Fruit fly (Drosophila melanogaster) whole organism, embryonic: ENCODE data around the gene Or33b.

Experiments
- Atf3 ChIP-seq: fragments of 200-800 bp; sonication (Bioruptor generic); optimal IDR thresholded peaks from 3 replicates; lab custom pipeline; 2016; ENCODE audit warnings: missing biosample characterization, missing genetic modification characterization
- CG14860 ChIP-seq: fragments of 200-800 bp; sonication (Bioruptor generic); IDR thresholded peaks from 3 replicates; pipeline ENCODE4 v1.3.6; 2022; ENCODE audit warnings: missing biosample characterization, missing genetic modification characterization; ENCODE audit not compliant: partially characterized antibody
- CG15073 ChIP-seq: fragments of 200-800 bp; sonication (Bioruptor generic); optimal IDR thresholded peaks from 2 replicates; lab custom pipeline; 2016; ENCODE audit warnings: missing biosample characterization, missing genetic modification characterization
- CG15479 ChIP-seq: fragments of 200-800 bp; sonication (Bioruptor generic); optimal IDR thresholded peaks from 3 replicates; lab custom pipeline; 2019; ENCODE audit warnings: missing biosample characterization, mild to moderate bottlenecking, missing genetic modification characterization, moderate library complexity
- CG16813 ChIP-seq: fragments of 200-800 bp; sonication (Bioruptor generic); IDR thresholded peaks from 3 replicates; pipeline ENCODE4 v1.3.6; 2022; ENCODE audit warnings: missing biosample characterization, missing genetic modification characterization; ENCODE audit not compliant: partially characterized antibody
- CG17829 ChIP-seq: fragments of 200-800 bp; optimal IDR thresholded peaks from 2 replicates; lab custom pipeline; 2019; ENCODE audit warnings: missing biosample characterization, mild to moderate bottlenecking, missing genetic modification characterization, moderate library complexity
- CG18476 ChIP-seq: fragments of 200-800 bp; sonication (Bioruptor generic); optimal IDR thresholded peaks from 2 replicates; lab custom pipeline; 2016; ENCODE audit warnings: missing biosample characterization, mild to moderate bottlenecking, missing genetic modification characterization
- CG30431 ChIP-seq: fragments of 200-800 bp; sonication (Bioruptor generic); optimal IDR thresholded peaks from 2 replicates; lab custom pipeline; 2017; ENCODE audit warnings: missing biosample characterization, missing genetic modification characterization
- CG31365 ChIP-seq: fragments of 200-800 bp; sonication (Bioruptor generic); optimal IDR thresholded peaks from 2 replicates; lab custom pipeline; 2018; ENCODE audit warnings: missing biosample characterization, mild to moderate bottlenecking, missing genetic modification characterization
- CG31441 ChIP-seq: fragments of 200-800 bp; sonication (Bioruptor generic); IDR thresholded peaks from 2 replicates; pipeline ENCODE4 v1.3.6; 2022; ENCODE audit warnings: missing biosample characterization, missing genetic modification characterization
- CG3995 ChIP-seq: fragments of 200-800 bp; sonication (Bioruptor generic); optimal IDR thresholded peaks from 3 replicates; lab custom pipeline; 2016; ENCODE audit warnings: missing biosample characterization, missing genetic modification characterization
- CG4282 ChIP-seq: fragments of 200-800 bp; sonication (Bioruptor generic); optimal IDR thresholded peaks from 2 replicates; lab custom pipeline; 2016; ENCODE audit warnings: missing biosample characterization, missing genetic modification characterization
- CG7963 ChIP-seq: fragments of 200-800 bp; sonication (Bioruptor generic); IDR thresholded peaks from 3 replicates; pipeline ENCODE4 v1.3.6; 2022; ENCODE audit warnings: missing biosample characterization, missing genetic modification characterization; ENCODE audit not compliant: partially characterized antibody
- CG8359 ChIP-seq: fragments of 200-800 bp; sonication (Bioruptor generic); optimal IDR thresholded peaks from 2 replicates; lab custom pipeline; 2017; ENCODE audit warnings: missing biosample characterization, mild to moderate bottlenecking, missing genetic modification characterization, borderline replicate concordance
- D ChIP-seq, 2 experiments: fragments of 200-800 bp in 1 of 2; fragments of >200 bp in 1 of 2; sonication (Bioruptor generic) in 1 of 2; optimal IDR thresholded peaks; 2 replicates in 1 of 2; 3 replicates in 1 of 2; lab custom pipeline; 2017; ENCODE audit warnings: mild to moderate bottlenecking in 1 of 2, missing biosample characterization in 1 of 2, missing genetic modification characterization in 1 of 2, missing genetic modification reagents in 1 of 2
- Dp ChIP-seq: fragments of 200-800 bp; sonication (Bioruptor generic); optimal IDR thresholded peaks from 2 replicates; lab custom pipeline; 2018; ENCODE audit warnings: missing biosample characterization, mild to moderate bottlenecking, missing genetic modification characterization, moderate library complexity
- Ets97D ChIP-seq: fragments of 200-800 bp; sonication (Bioruptor generic); optimal IDR thresholded peaks from 3 replicates; lab custom pipeline; 2016; ENCODE audit warnings: missing biosample characterization, missing genetic modification characterization
- Gug ChIP-seq: fragments of 200-800 bp; sonication (Bioruptor generic); IDR thresholded peaks from 4 replicates; pipeline ENCODE4 v1.3.6; 2022; ENCODE audit warnings: missing biosample characterization, missing genetic modification characterization
- H2.0 ChIP-seq: fragments of 200-800 bp; sonication (Bioruptor generic); IDR thresholded peaks from 2 replicates; pipeline ENCODE4 v1.3.6; 2022; ENCODE audit warnings: missing biosample characterization, missing genetic modification characterization
- HHEX ChIP-seq: fragments of 200-800 bp; sonication (Bioruptor generic); optimal IDR thresholded peaks from 3 replicates; lab custom pipeline; 2017; ENCODE audit warnings: missing biosample characterization, mild to moderate bottlenecking, missing genetic modification characterization, missing genetic modification reagents
- HLHmδ ChIP-seq: fragments of 200-800 bp; sonication (Bioruptor generic); optimal IDR thresholded peaks from 2 replicates; lab custom pipeline; 2018; ENCODE audit warnings: missing biosample characterization, mild to moderate bottlenecking, missing genetic modification characterization, moderate library complexity
- HmgD ChIP-seq: fragments of 200-800 bp; sonication (Bioruptor generic); optimal IDR thresholded peaks from 3 replicates; lab custom pipeline; 2016; ENCODE audit warnings: missing biosample characterization, missing genetic modification characterization
- MBD-R2 ChIP-seq: fragments of 200-800 bp; sonication (Bioruptor generic); IDR thresholded peaks from 2 replicates; pipeline ENCODE4 v1.3.6; 2022; ENCODE audit warnings: missing biosample characterization, missing genetic modification characterization
- Meics ChIP-seq: fragments of 200-800 bp; sonication (Bioruptor generic); optimal IDR thresholded peaks from 2 replicates; lab custom pipeline; 2017; ENCODE audit warnings: missing biosample characterization, mild to moderate bottlenecking, missing genetic modification characterization
- Myb ChIP-seq: fragments of 200-800 bp; sonication (Bioruptor generic); optimal IDR thresholded peaks from 2 replicates; lab custom pipeline; 2016; ENCODE audit warnings: missing biosample characterization, missing genetic modification characterization
- Oaz ChIP-seq: fragments of 200-800 bp; sonication (Bioruptor generic); IDR thresholded peaks from 2 replicates; pipeline ENCODE4 v1.3.6; 2022; ENCODE audit warnings: missing biosample characterization, missing genetic modification characterization
- Opbp ChIP-seq: fragments of 200-800 bp; sonication (Bioruptor generic); IDR thresholded peaks from 3 replicates; pipeline ENCODE4 v1.3.6; 2022; ENCODE audit warnings: missing biosample characterization, missing genetic modification characterization; ENCODE audit not compliant: partially characterized antibody
- cato ChIP-seq: fragments of 200-800 bp; sonication (Bioruptor generic); optimal IDR thresholded peaks from 2 replicates; lab custom pipeline; 2016; ENCODE audit warnings: missing biosample characterization, missing genetic modification characterization, borderline replicate concordance
- caup ChIP-seq: fragments of 200-800 bp; sonication (Bioruptor generic); optimal IDR thresholded peaks from 3 replicates; lab custom pipeline; 2017; ENCODE audit warnings: missing biosample characterization, mild to moderate bottlenecking, missing genetic modification characterization, moderate library complexity; ENCODE audit not compliant: severe bottlenecking
- emc ChIP-seq: fragments of 200-800 bp; sonication (Bioruptor generic); optimal IDR thresholded peaks from 2 replicates; lab custom pipeline; 2016; ENCODE audit warnings: missing biosample characterization, missing genetic modification characterization
- exex ChIP-seq: fragments of 200-800 bp; sonication (Bioruptor generic); optimal IDR thresholded peaks from 4 replicates; lab custom pipeline; 2018; ENCODE audit warnings: missing biosample characterization, mild to moderate bottlenecking, missing genetic modification characterization, moderate library complexity
- gfzf ChIP-seq: fragments of 200-800 bp; sonication (Bioruptor generic); optimal IDR thresholded peaks from 2 replicates; lab custom pipeline; 2016; ENCODE audit warnings: missing biosample characterization, mild to moderate bottlenecking, missing genetic modification characterization, moderate library complexity
- grau ChIP-seq: fragments of 200-800 bp; optimal IDR thresholded peaks from 3 replicates; lab custom pipeline; 2019; ENCODE audit warnings: missing biosample characterization, mild to moderate bottlenecking, missing genetic modification characterization, moderate library complexity
- gsb-n ChIP-seq: fragments of 200-800 bp; sonication (Bioruptor generic); optimal IDR thresholded peaks from 3 replicates; lab custom pipeline; 2018; ENCODE audit warnings: missing biosample characterization, mild to moderate bottlenecking, missing genetic modification characterization
- jing ChIP-seq: fragments of 200-800 bp; sonication (Bioruptor generic); optimal IDR thresholded peaks from 2 replicates; lab custom pipeline; 2018; ENCODE audit warnings: missing biosample characterization, mild to moderate bottlenecking, missing genetic modification characterization
- knrl ChIP-seq: fragments of 200-800 bp; sonication (Bioruptor generic); IDR thresholded peaks from 3 replicates; pipeline ENCODE4 v1.3.6; 2022; ENCODE audit warnings: missing biosample characterization, missing genetic modification characterization; ENCODE audit not compliant: partially characterized antibody
- nerfin-1 ChIP-seq: fragments of 200-800 bp; sonication (Bioruptor generic); optimal IDR thresholded peaks from 3 replicates; lab custom pipeline; 2019; ENCODE audit warnings: missing biosample characterization, mild to moderate bottlenecking, missing genetic modification characterization, moderate library complexity
- nom ChIP-seq: fragments of 200-800 bp; sonication (Bioruptor generic); optimal IDR thresholded peaks from 2 replicates; lab custom pipeline; 2017; ENCODE audit warnings: missing biosample characterization, missing genetic modification characterization, mild to moderate bottlenecking, moderate library complexity, missing genetic modification reagents
- onecut ChIP-seq: fragments of 200-800 bp; sonication (Bioruptor generic); IDR thresholded peaks from 2 replicates; pipeline ENCODE4 v1.3.6; 2022; ENCODE audit warnings: missing biosample characterization, missing genetic modification characterization
- pan ChIP-seq, 4 experiments: fragments of >200 bp in 3 of 4; fragments of 200-800 bp in 1 of 4; sonication (Bioruptor generic) in 1 of 4; optimal IDR thresholded peaks in 3 of 4; IDR thresholded peaks in 1 of 4; 2 replicates each; pipeline versions ENCODE4 v1.3.6 to Lab custom; 2017 to 2022; ENCODE audit warnings: missing biosample characterization in 2 of 4, missing genetic modification characterization in 2 of 4, mixed read lengths in 1 of 4
- run ChIP-seq: fragments of 200-800 bp; sonication (Bioruptor generic); optimal IDR thresholded peaks from 3 replicates; lab custom pipeline; 2018; ENCODE audit warnings: missing biosample characterization, mild to moderate bottlenecking, missing genetic modification characterization
- salm ChIP-seq: fragments of 200-800 bp; sonication (Bioruptor generic); optimal IDR thresholded peaks from 2 replicates; lab custom pipeline; 2018; ENCODE audit warnings: missing biosample characterization, mild to moderate bottlenecking, missing genetic modification characterization
- schlank ChIP-seq: fragments of 200-800 bp; sonication (Bioruptor generic); optimal IDR thresholded peaks from 2 replicates; lab custom pipeline; 2018; ENCODE audit warnings: missing biosample characterization, mild to moderate bottlenecking, missing genetic modification characterization
- sim ChIP-seq: fragments of 200-800 bp; sonication (Bioruptor generic); IDR thresholded peaks from 2 replicates; pipeline ENCODE4 v1.3.6; 2022; ENCODE audit warnings: missing biosample characterization, missing genetic modification characterization
- tll ChIP-seq, 2 experiments: fragments of 200-800 bp in 1 of 2; fragments of >200 bp in 1 of 2; sonication (Bioruptor generic) in 1 of 2; optimal IDR thresholded peaks; 2 replicates each; lab custom pipeline; 2017 to 2019; ENCODE audit warnings: missing biosample characterization in 2 of 2, missing genetic modification characterization in 2 of 2, mild to moderate bottlenecking in 1 of 2, moderate library complexity in 1 of 2
- unpg ChIP-seq: fragments of 200-800 bp; sonication (Bioruptor generic); optimal IDR thresholded peaks from 3 replicates; lab custom pipeline; 2018; ENCODE audit warnings: missing biosample characterization, mild to moderate bottlenecking, missing genetic modification characterization, moderate library complexity
- z ChIP-seq: fragments of 200-800 bp; sonication (Bioruptor generic); IDR thresholded peaks from 3 replicates; pipeline ENCODE4 v1.3.6; 2022; ENCODE audit warnings: missing biosample characterization, missing genetic modification characterization

Gene Or33b

DNA sequence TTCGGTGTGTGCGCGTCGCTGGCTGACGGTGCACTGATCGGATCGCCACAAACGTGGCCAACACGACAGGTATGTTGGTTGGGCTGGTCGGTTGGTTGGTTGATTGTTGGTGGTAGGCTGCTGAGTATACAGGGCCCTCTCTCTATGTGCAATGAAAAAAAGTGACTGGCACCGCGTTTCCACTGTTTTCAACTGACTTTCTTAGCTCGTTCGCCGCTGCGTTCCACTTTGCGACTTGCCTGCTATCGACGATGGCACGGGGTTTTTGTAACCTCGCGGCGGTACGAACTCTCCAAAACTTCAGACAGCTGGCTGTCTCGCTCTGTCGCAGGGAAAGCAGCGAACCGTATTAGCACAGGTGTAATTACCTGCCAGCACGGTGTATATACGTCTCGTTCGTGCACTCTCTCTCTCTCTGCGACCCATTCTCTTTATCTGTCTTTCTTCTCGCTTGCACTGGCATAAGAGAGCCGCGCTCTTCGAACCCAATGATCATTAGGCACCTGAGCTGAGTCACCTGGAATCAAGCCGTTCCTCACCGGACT, 34.9 kb downstream of the Or33b start (continued):
- TF ChIP-seq Dp (GFP tag; lab: Kevin White, UChicago) (no peak), onecut (peak; percentile 29; the same call in 1 of the 2 replicates), exex (tag; lab: Kevin White, UChicago) (peak; percentile 83), jing (GFP tag; lab: Kevin White, UChicago) (no peak), unpg (GFP tag; lab: Kevin White, UChicago) (peak; percentile 30), Opbp (0 out of 3 replicates have a peak, but pooled peaks have one; percentile 30), cato (GFP tag; lab: Kevin White, UChicago) (no peak), z (GFP tag; lab: Robert Waterston, UW) (no peak), Meics (GFP tag; lab: Kevin White, UChicago) (peak; percentile 17), caup (GFP tag; lab: Kevin White, UChicago) (peak; percentile 58), CG15479 (GFP tag; lab: Kevin White, UChicago) (peak; percentile 43), CG30431 (GFP tag; lab: Kevin White, UChicago) (no peak), CG15073 (no peak), nom (GFP tag; lab: Kevin White, UChicago) (peak; percentile 27), Oaz (no peak), schlank (peak; percentile 17), CG18476 (GFP tag; lab: Kevin White, UChicago) (no peak), Ets97D (no peak), sim (GFP tag; lab: Robert Waterston, UW) (peak; percentile 22; the same call in 1 of the 2 replicates), Gug (GFP tag; lab: Robert Waterston, UW) (0 out of 4 replicates have a peak, but pooled peaks have one; percentile 7), pan (optimal IDR thresholded peaks at IDR 0.05; lab: Kevin White, UChicago) (no peak), pan (GFP tag; optimal IDR thresholded peaks at IDR 0.05 in 1 of 2, IDR thresholded peaks at IDR 0.05 in 1 of 2) (peak in 1 of 2 experiments; percentile 28), salm (tag; lab: Kevin White, UChicago) (no peak), grau (tag; lab: Kevin White, UChicago) (peak; percentile 76), Atf3 (GFP tag; lab: Kevin White, UChicago) (peak; percentile 6), CG14860 (0 out of 3 replicates have a peak, but pooled peaks have one; percentile 33), Myb (GFP tag; lab: Kevin White, UChicago) (no peak), D (optimal IDR thresholded peaks at IDR 0.05; lab: Kevin White, UChicago) (no peak), D (GFP tag; optimal IDR thresholded peaks at IDR 0.05; lab: Kevin White, UChicago) (no peak), CG3995 (peak; percentile 69), HHEX (peak; percentile 23), knrl (GFP tag; lab: Robert Waterston, UW) (peak; percentile 43; the same call in 1 of the 3 replicates), gsb-n (tag; lab: Kevin White, UChicago) (peak; percentile 21), CG16813 (peak; percentile 27; the same call in 1 of the 3 replicates), run (tag; lab: Kevin White, UChicago) (no peak), tll (GFP tag; optimal IDR thresholded peaks at IDR 0.05; lab: Kevin White, UChicago) (peak in 1 of 2 experiments; percentile 77), MBD-R2 (0 out of 2 replicates have a peak, but pooled peaks have one; percentile 10), H2.0 (no peak), emc (GFP tag; lab: Kevin White, UChicago) (no peak), HmgD (peak; percentile 41), nerfin-1 (tag; lab: Kevin White, UChicago) (no peak), CG7963 (GFP tag; lab: Robert Waterston, UW) (0 out of 3 replicates have a peak, but pooled peaks have one; percentile 36), CG17829 (tag; lab: Kevin White, UChicago) (peak; percentile 1), CG31441 (GFP tag; lab: Robert Waterston, UW) (no peak), HLHmδ (GFP tag; lab: Kevin White, UChicago) (peak; percentile 50), CG8359 (GFP tag; lab: Kevin White, UChicago) (peak; percentile 27), CG4282 (GFP tag; lab: Kevin White, UChicago) (no peak), gfzf (GFP tag; lab: Kevin White, UChicago) (no peak), CG31365 (no peak)
